Fruit fly (Drosophila melanogaster): ENCODE data around the gene Mco4.
A peak's percentile ranks its signal among the peaks of the same experiment; 100 is the strongest.

Mco4 gene

dm6 chrX:17820252-17820651 is 35.7 kb downstream of the Mco4 start:
- TF ChIP-seq CG3032 (tag; optimal IDR thresholded peaks at IDR 0.05) (no peak), fkh (GFP tag; optimal IDR thresholded peaks at IDR 0.05) (no peak), acj6 (GFP tag; optimal IDR thresholded peaks at IDR 0.05) (no peak), Met (GFP tag; optimal IDR thresholded peaks at IDR 0.05) (no peak), achi (GFP tag; optimal IDR thresholded peaks at IDR 0.05) (no peak), CG9139 (GFP tag; optimal IDR thresholded peaks at IDR 0.05) (no peak), Ets96B (tag; optimal IDR thresholded peaks at IDR 0.05) (no peak), Sox15 (GFP tag; optimal IDR thresholded peaks at IDR 0.05) (no peak), Gug (GFP tag; IDR thresholded peaks at IDR 0.05) (no peak), Hr38 (GFP tag; optimal IDR thresholded peaks at IDR 0.05) (no peak), svp (GFP tag) (peak; percentile 49), eg (GFP tag; IDR thresholded peaks at IDR 0.05) (no peak), CG16779 (tag; optimal IDR thresholded peaks at IDR 0.05) (no peak), CG7368 (GFP tag; optimal IDR thresholded peaks at IDR 0.05) (no peak), CG6276 (GFP tag; optimal IDR thresholded peaks at IDR 0.05) (no peak), dsx (GFP tag; optimal IDR thresholded peaks at IDR 0.05; ENCODE audit: poor library complexity, severe bottlenecking) (no peak), lz (GFP tag; optimal IDR thresholded peaks at IDR 0.05) (peak; percentile 44), salr (GFP tag; optimal IDR thresholded peaks at IDR 0.05) (no peak), Eip93F (GFP tag; optimal IDR thresholded peaks at IDR 0.05) (no peak), CG6808 (GFP tag; optimal IDR thresholded peaks at IDR 0.05) (no peak), Blimp-1 (GFP tag; optimal IDR thresholded peaks at IDR 0.05) (no peak), CG4318 (GFP tag; optimal IDR thresholded peaks at IDR 0.05) (no peak), fd85E (GFP tag; optimal IDR thresholded peaks at IDR 0.05) (no peak), CG15336 (GFP tag; IDR thresholded peaks at IDR 0.05) (no peak), CG6792 (GFP tag; optimal IDR thresholded peaks at IDR 0.05) (no peak), CG10669 (GFP tag; optimal IDR thresholded peaks at IDR 0.05) (no peak), CG11294 (GFP tag; IDR thresholded peaks at IDR 0.05) (no peak), CG3919 (GFP tag; optimal IDR thresholded peaks at IDR 0.05) (no peak), net (GFP tag; optimal IDR thresholded peaks at IDR 0.05) (no peak), Ets21C (GFP tag; optimal IDR thresholded peaks at IDR 0.05) (no peak), Eip78C (GFP tag) (peak; percentile 50), Smox (GFP tag; optimal IDR thresholded peaks at IDR 0.05) (no peak), CG11762 (GFP tag; optimal IDR thresholded peaks at IDR 0.05; ENCODE audit: insufficient read depth) (no peak), Sox14 (GFP tag; optimal IDR thresholded peaks at IDR 0.05) (peak; percentile 5), esn (GFP tag; optimal IDR thresholded peaks at IDR 0.05) (peak; percentile 6), CG31627 (GFP tag; optimal IDR thresholded peaks at IDR 0.05) (peak; percentile 42), pdm3 (GFP tag; optimal IDR thresholded peaks at IDR 0.05) (peak; percentile 22), Hr39 (GFP tag; optimal IDR thresholded peaks at IDR 0.05) (peak; percentile 47), CG11902 (GFP tag; optimal IDR thresholded peaks at IDR 0.05) (no peak), CG8119 (GFP tag; IDR thresholded peaks at IDR 0.05) (no peak), Lpt (GFP tag; optimal IDR thresholded peaks at IDR 0.05) (no peak), Eip75B (GFP tag; optimal IDR thresholded peaks at IDR 0.05) (no peak), Sox102F (GFP tag; optimal IDR thresholded peaks at IDR 0.05) (no peak), dac (GFP tag; optimal IDR thresholded peaks at IDR 0.05) (no peak), CG6854 (GFP tag; optimal IDR thresholded peaks at IDR 0.05) (no peak), CG32006 (GFP tag; optimal IDR thresholded peaks at IDR 0.05) (no peak), CG8632 (GFP tag; optimal IDR thresholded peaks at IDR 0.05) (no peak), ss (GFP tag; optimal IDR thresholded peaks at IDR 0.05) (no peak), OdsH (GFP tag; optimal IDR thresholded peaks at IDR 0.05) (no peak), CG34406 (GFP tag; optimal IDR thresholded peaks at IDR 0.05) (no peak), spab (GFP tag; optimal IDR thresholded peaks at IDR 0.05) (no peak), CG8319 (GFP tag; optimal IDR thresholded peaks at IDR 0.05) (no peak), vri (GFP tag; optimal IDR thresholded peaks at IDR 0.05) (no peak)
